Worm (Caenorhabditis elegans): ENCODE results near the gene C01G5.3.

DNA sequence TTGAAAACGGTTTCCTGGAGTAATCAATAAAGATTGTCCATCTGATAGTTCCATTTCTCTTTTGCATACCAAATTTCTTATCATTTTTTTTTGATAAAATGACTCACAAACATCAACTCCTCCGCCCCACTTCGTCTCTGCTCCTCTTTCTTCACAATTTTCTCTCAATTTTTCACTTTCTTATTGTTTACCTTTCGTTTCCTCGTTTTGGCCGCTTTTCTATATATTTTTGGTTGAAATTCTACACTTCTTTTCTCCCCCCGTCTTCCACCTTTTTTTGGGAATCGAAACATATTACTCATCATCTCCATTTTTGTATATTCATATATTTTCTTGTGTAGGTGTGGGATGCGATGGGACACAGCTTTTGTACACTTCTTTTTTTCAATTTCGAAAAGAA lies 33.3 kb upstream of the C01G5.3 start:
- TF ChIP-seq W03F9.2 (tag; optimal IDR thresholded peaks at IDR 0.05) (no peak), dao-5 (tag; optimal IDR thresholded peaks at IDR 0.05) (no peak)

Data from whole organism, L4/young adult.